Fruit fly (Drosophila melanogaster): ENCODE results near the gene tomboy20.

Gene tomboy20

dm6 chr3R:10735857-10736256, at the start of gene tomboy20:
TSS of gene tomboy20 (minus strand) at chr3R:10735957.
- TF ChIP-seq Dif (GFP tag; optimal IDR thresholded peaks at IDR 0.05; ENCODE audit: partially characterized antibody) (no peak), rgr (GFP tag; optimal IDR thresholded peaks at IDR 0.05) (no peak), psq (GFP tag; optimal IDR thresholded peaks at IDR 0.05) (no peak), woc (GFP tag; optimal IDR thresholded peaks at IDR 0.05) (no peak), Sp1 (GFP tag; optimal IDR thresholded peaks at IDR 0.05) (no peak), CG32264 (GFP tag; optimal IDR thresholded peaks at IDR 0.05) (no peak), dmrt93B (GFP tag; optimal IDR thresholded peaks at IDR 0.05) (no peak), pan (optimal IDR thresholded peaks at IDR 0.05) (no peak), CG9705 (GFP tag; optimal IDR thresholded peaks at IDR 0.05) (no peak)

DNA sequence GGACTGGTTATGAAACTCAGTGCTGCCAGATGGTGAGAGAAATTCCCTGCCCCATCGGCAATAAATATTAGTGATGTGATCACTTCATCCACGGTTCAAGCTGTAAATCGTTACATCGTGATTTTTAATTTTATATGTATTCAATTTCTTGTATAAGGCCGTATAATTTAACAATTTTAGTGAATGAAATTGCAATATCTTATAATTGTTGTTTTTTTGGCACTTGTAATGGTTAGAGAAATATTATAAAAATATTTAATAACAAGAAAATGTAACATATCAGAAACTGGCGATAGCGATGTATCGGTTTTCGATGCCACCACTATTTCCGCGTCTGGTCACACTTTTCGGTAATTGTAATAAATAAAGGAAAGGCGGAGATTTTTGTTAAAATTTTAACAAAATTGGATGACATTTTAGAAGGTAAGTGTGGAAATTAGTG, 48.3 kb upstream of the tomboy20 start, which contains the start of the genes mRpL37 and Rbp1:
Gene mRpL37 (minus strand): TSS at position 35 of the 442 bp plus-strand sequence.
Gene Rbp1 (plus strand): TSS at position 326 of the 442 bp plus-strand sequence.
- TF ChIP-seq Hnf4 (GFP tag; optimal IDR thresholded peaks at IDR 0.05) = peak; percentile 77
- TF ChIP-seq dmrt93B (GFP tag; optimal IDR thresholded peaks at IDR 0.05) = peak; percentile 82
- no peak for TF ChIP-seq Dfd (GFP tag; optimal IDR thresholded peaks at IDR 0.05)
- no peak for TF ChIP-seq brk (GFP tag; optimal IDR thresholded peaks at IDR 0.05)
- TF ChIP-seq foxo (GFP tag; optimal IDR thresholded peaks at IDR 0.05) = peak in 1 of 2 experiments; percentile 90
- TF ChIP-seq pan (optimal IDR thresholded peaks at IDR 0.05) = no peak
- TF ChIP-seq dsf (GFP tag; optimal IDR thresholded peaks at IDR 0.05; ENCODE audit: borderline replicate concordance) = peak; percentile 24
- peak; percentile 77 for TF ChIP-seq rgr (GFP tag; optimal IDR thresholded peaks at IDR 0.05)
- peak; percentile 30 for TF ChIP-seq Jra (GFP tag; optimal IDR thresholded peaks at IDR 0.05)
- no peak for TF ChIP-seq Mio (GFP tag; optimal IDR thresholded peaks at IDR 0.05)
- peak; percentile 73 for TF ChIP-seq CG9705 (GFP tag; optimal IDR thresholded peaks at IDR 0.05)
- TF ChIP-seq Sp1 (GFP tag; optimal IDR thresholded peaks at IDR 0.05) = no peak
- no peak for TF ChIP-seq sage (GFP tag; optimal IDR thresholded peaks at IDR 0.05)
- TF ChIP-seq ey (GFP tag; optimal IDR thresholded peaks at IDR 0.05) = peak; percentile 61
- no peak for TF ChIP-seq lola (GFP tag; optimal IDR thresholded peaks at IDR 0.05)
- TF ChIP-seq br (GFP tag; optimal IDR thresholded peaks at IDR 0.05) = peak; percentile 32
- TF ChIP-seq OdsH (GFP tag; optimal IDR thresholded peaks at IDR 0.05) = peak; percentile 67
- no peak for TF ChIP-seq Dif (GFP tag; optimal IDR thresholded peaks at IDR 0.05; ENCODE audit: partially characterized antibody)
- TF ChIP-seq h (GFP tag; optimal IDR thresholded peaks at IDR 0.05) = peak; percentile 86
- peak; percentile 82 for TF ChIP-seq woc (GFP tag; optimal IDR thresholded peaks at IDR 0.05)
- TF ChIP-seq psq (GFP tag; optimal IDR thresholded peaks at IDR 0.05) = peak; percentile 70
- TF ChIP-seq Myc (optimal IDR thresholded peaks at IDR 0.05) = no peak
- TF ChIP-seq sv (GFP tag; optimal IDR thresholded peaks at IDR 0.05) = peak; percentile 55
- TF ChIP-seq HLH106 (tag; optimal IDR thresholded peaks at IDR 0.05) = peak; percentile 95
- TF ChIP-seq CG32264 (GFP tag; optimal IDR thresholded peaks at IDR 0.05) = no peak
- no peak for TF ChIP-seq Rel (GFP tag; optimal IDR thresholded peaks at IDR 0.05)
- TF ChIP-seq Rel (tag; optimal IDR thresholded peaks at IDR 0.05) = no peak
- TF ChIP-seq jim (GFP tag; optimal IDR thresholded peaks at IDR 0.05) = peak; percentile 22
- TF ChIP-seq GATAd (GFP tag; optimal IDR thresholded peaks at IDR 0.05) = peak; percentile 50
- no peak for TF ChIP-seq Abd-B (GFP tag; optimal IDR thresholded peaks at IDR 0.05)
- TF ChIP-seq fru (GFP tag; optimal IDR thresholded peaks at IDR 0.05) = no peak
- no peak for TF ChIP-seq tai (GFP tag; optimal IDR thresholded peaks at IDR 0.05)
- no peak for TF ChIP-seq Vsx2 (GFP tag; optimal IDR thresholded peaks at IDR 0.05; ENCODE audit: partially characterized antibody)

dm6 chr3R:10782167-10782566, 46.4 kb upstream of the tomboy20 start, which contains the start of gene CG42633:
TSS of gene CG42633 (minus strand) at chr3R:10782267.
- no peak for TF ChIP-seq h (GFP tag; optimal IDR thresholded peaks at IDR 0.05)
- no peak for TF ChIP-seq woc (GFP tag; optimal IDR thresholded peaks at IDR 0.05)
- TF ChIP-seq Myc (optimal IDR thresholded peaks at IDR 0.05) = no peak
- no peak for TF ChIP-seq Mio (GFP tag; optimal IDR thresholded peaks at IDR 0.05)
- TF ChIP-seq jim (GFP tag; optimal IDR thresholded peaks at IDR 0.05) = no peak
- no peak for TF ChIP-seq br (GFP tag; optimal IDR thresholded peaks at IDR 0.05)
- TF ChIP-seq sv (GFP tag; optimal IDR thresholded peaks at IDR 0.05) = no peak
- no peak for TF ChIP-seq usp (GFP tag; optimal IDR thresholded peaks at IDR 0.05)
- no peak for TF ChIP-seq Hnf4 (GFP tag; optimal IDR thresholded peaks at IDR 0.05)
- TF ChIP-seq N (GFP tag; optimal IDR thresholded peaks at IDR 0.05) = no peak
- TF ChIP-seq rgr (GFP tag; optimal IDR thresholded peaks at IDR 0.05) = no peak
- no peak for TF ChIP-seq Sp1 (GFP tag; optimal IDR thresholded peaks at IDR 0.05)
- no peak for TF ChIP-seq tai (GFP tag; optimal IDR thresholded peaks at IDR 0.05)
- TF ChIP-seq Jra (GFP tag; optimal IDR thresholded peaks at IDR 0.05) = no peak
- TF ChIP-seq pan (optimal IDR thresholded peaks at IDR 0.05) = no peak
- no peak for TF ChIP-seq ey (GFP tag; optimal IDR thresholded peaks at IDR 0.05)

DNA sequence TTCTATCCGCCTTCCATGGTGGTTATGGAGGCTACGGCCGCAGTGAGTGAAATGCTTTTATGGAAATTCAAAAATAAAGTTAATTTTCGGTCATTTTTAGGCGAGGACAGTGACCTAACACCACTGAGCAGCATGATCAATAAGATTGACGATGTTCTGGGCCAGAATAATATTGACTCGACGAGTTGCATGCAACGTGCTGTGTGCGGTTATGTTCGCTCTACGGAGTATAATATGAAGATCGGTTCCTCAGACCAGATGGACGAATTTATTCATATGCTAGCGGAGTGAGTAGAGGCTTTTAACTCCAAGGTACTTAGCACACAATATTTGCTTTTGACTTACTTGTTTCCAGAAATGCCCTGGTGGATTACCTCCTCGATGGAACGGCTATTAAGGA, 44.4 kb upstream of the tomboy20 start:
- TF ChIP-seq jim (GFP tag; optimal IDR thresholded peaks at IDR 0.05) (no peak), CrebA (GFP tag; optimal IDR thresholded peaks at IDR 0.05; ENCODE audit: borderline replicate concordance) (no peak), HLH106 (tag; optimal IDR thresholded peaks at IDR 0.05) (no peak), br (GFP tag; optimal IDR thresholded peaks at IDR 0.05) (no peak), N (GFP tag; optimal IDR thresholded peaks at IDR 0.05) (no peak), brk (GFP tag; optimal IDR thresholded peaks at IDR 0.05) (no peak), psq (GFP tag; optimal IDR thresholded peaks at IDR 0.05) (no peak), Hnf4 (GFP tag; optimal IDR thresholded peaks at IDR 0.05) (no peak), woc (GFP tag; optimal IDR thresholded peaks at IDR 0.05) (no peak), Jra (GFP tag; optimal IDR thresholded peaks at IDR 0.05) (no peak), dmrt93B (GFP tag; optimal IDR thresholded peaks at IDR 0.05) (no peak), Abd-B (GFP tag; optimal IDR thresholded peaks at IDR 0.05) (no peak), pan (optimal IDR thresholded peaks at IDR 0.05) (no peak)

All from whole organism, wandering third instar larva.